Worm (Caenorhabditis elegans) whole organism, midembryonic: ENCODE measurements around the gene F39G3.2.

Source experiments
- T22C8.4 ChIP-seq: fragments of 200-800 bp; sonication (Bioruptor generic); IDR thresholded peaks from 2 replicates; pipeline ENCODE4 v1.3.6; 2022; ENCODE audit warnings: missing genetic modification characterization, missing compliant biosample characterization
- cog-1 ChIP-seq: sonication (generic microtip); optimal IDR thresholded peaks from 2 replicates; lab custom pipeline; 2016; ENCODE audit warnings: missing genetic modification characterization, missing compliant biosample characterization
- flt-1 ChIP-seq: fragments of 200-800 bp; sonication (Bioruptor generic); IDR thresholded peaks from 2 replicates; pipeline ENCODE4 v1.3.6; 2022; ENCODE audit warnings: missing genetic modification characterization, missing compliant biosample characterization
- klf-2 ChIP-seq: fragments of 200-800 bp; sonication (Bioruptor generic); conservative IDR thresholded peaks from 2 replicates; pipeline ENCODE4 v1.3.6; 2022; ENCODE audit warnings: missing genetic modification reagents, missing genetic modification characterization, missing compliant biosample characterization
- med-1 ChIP-seq: sonication (generic microtip); optimal IDR thresholded peaks from 2 replicates; lab custom pipeline; 2017; ENCODE audit warnings: missing genetic modification characterization, mild to moderate bottlenecking, missing compliant biosample characterization, antibody characterized with exemption, missing genetic modification reagents; ENCODE audit not compliant: insufficient read depth
- ref-1 ChIP-seq: fragments of 200-800 bp; sonication (Bioruptor generic); conservative IDR thresholded peaks from 2 replicates; pipeline ENCODE4 v1.3.6; 2022; ENCODE audit warnings: missing genetic modification reagents, missing genetic modification characterization, missing compliant biosample characterization
- tab-1 ChIP-seq: fragments of 200-800 bp; sonication (Bioruptor generic); IDR thresholded peaks from 2 replicates; pipeline ENCODE4 v1.3.6; 2022; ENCODE audit warnings: missing genetic modification characterization, missing compliant biosample characterization
- ztf-29 ChIP-seq: fragments of 200-800 bp; sonication (Bioruptor generic); IDR thresholded peaks from 2 replicates; pipeline ENCODE4 v1.3.6; 2022; ENCODE audit warnings: missing genetic modification reagents, missing genetic modification characterization, missing compliant biosample characterization

DNA sequence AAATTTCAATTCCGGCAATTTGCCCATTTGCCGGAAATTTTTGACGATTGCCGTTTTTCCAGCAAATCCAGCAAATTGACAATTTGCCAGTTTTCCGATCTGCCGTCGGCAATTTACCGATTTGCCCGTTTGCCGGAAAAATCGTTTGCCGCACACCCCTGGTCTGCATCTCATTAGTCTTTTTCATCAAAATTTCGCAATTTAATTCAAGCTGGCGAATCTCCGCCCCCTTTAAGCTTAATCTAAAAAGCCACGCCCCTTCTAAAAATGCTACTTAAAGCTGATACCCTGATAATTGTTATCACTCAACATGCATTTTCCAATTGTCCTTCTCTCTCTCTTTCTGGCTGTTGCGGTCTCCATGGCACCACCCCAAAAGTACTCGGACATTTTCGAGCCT lies 45.7 kb downstream of the F39G3.2 start, which contains the start of gene Y60C6A.1:
- TF ChIP-seq T22C8.4 (GFP tag; lab: Robert Waterston, UW) (no peak), flt-1 (GFP tag; lab: Robert Waterston, UW) (no peak), med-1 (GFP tag; lab: Kevin White, UChicago) (no peak), ztf-29 (no peak), cog-1 (no peak), tab-1 (GFP tag; lab: Robert Waterston, UW) (no peak), klf-2 (no peak), ref-1 (GFP tag; lab: Robert Waterston, UW) (no peak)
